Worm (Caenorhabditis elegans): Measurements from ENCODE around the gene Y110A2AL.6.
A peak's percentile ranks its signal among the peaks of the same experiment; 100 is the strongest.

Gene Y110A2AL.6

ce11 chrII:2832539-2832938 lies 8.9 kb downstream of the Y110A2AL.6 start:
- no peak for TF ChIP-seq mdl-1 (tag; optimal IDR thresholded peaks at IDR 0.05)
- TF ChIP-seq hmg-11 (tag; optimal IDR thresholded peaks at IDR 0.05): no peak
- TF ChIP-seq ztf-11 (tag; optimal IDR thresholded peaks at IDR 0.05): no peak

ce11 chrII:2832098-2832497 lies 9.3 kb downstream of the Y110A2AL.6 start:
- TF ChIP-seq egl-5 (tag; optimal IDR thresholded peaks at IDR 0.05) (peak; percentile 25), nhr-237 (tag; optimal IDR thresholded peaks at IDR 0.05) (no peak), nfya-1 (tag; optimal IDR thresholded peaks at IDR 0.05; ENCODE audit: insufficient read depth) (peak; percentile 64), fkh-2 (tag; optimal IDR thresholded peaks at IDR 0.05) (no peak), ama-1 (optimal IDR thresholded peaks at IDR 0.05) (no peak), aly-2 (tag; optimal IDR thresholded peaks at IDR 0.05) (no peak), ceh-9 (tag; optimal IDR thresholded peaks at IDR 0.05) (no peak), fkh-10 (GFP tag; optimal IDR thresholded peaks at IDR 0.05) (no peak), pqm-1 (tag; optimal IDR thresholded peaks at IDR 0.05) (peak; percentile 22), nhr-23 (tag; optimal IDR thresholded peaks at IDR 0.05) (no peak), elt-1 (tag; optimal IDR thresholded peaks at IDR 0.05) (no peak), hmg-11 (tag; optimal IDR thresholded peaks at IDR 0.05) (peak; percentile 25), jun-1 (tag; optimal IDR thresholded peaks at IDR 0.05) (no peak), elt-2 (tag; optimal IDR thresholded peaks at IDR 0.05) (peak; percentile 6), pha-4 (tag; optimal IDR thresholded peaks at IDR 0.05) (peak; percentile 82), snpc-4 (tag; optimal IDR thresholded peaks at IDR 0.05) (no peak), mml-1 (tag; optimal IDR thresholded peaks at IDR 0.05) (no peak)

- TF ChIP-seq fkh-10 (GFP tag; optimal IDR thresholded peaks at IDR 0.05) (no peak), hmg-11 (tag; optimal IDR thresholded peaks at IDR 0.05) (no peak), elt-2 (tag; optimal IDR thresholded peaks at IDR 0.05) (peak; percentile 17)
These were observed 10.3 kb downstream of the Y110A2AL.6 start, which contains the start of gene K12H6.6 for ce11 chrII:2831173-2831572. Gene K12H6.6 (minus strand): TSS chrII:2831233.

- TF ChIP-seq nhr-67 (tag; optimal IDR thresholded peaks at IDR 0.05) (no peak), elt-1 (tag; optimal IDR thresholded peaks at IDR 0.05) (no peak), daf-12 (tag; optimal IDR thresholded peaks at IDR 0.05) (no peak), fkh-2 (tag; optimal IDR thresholded peaks at IDR 0.05) (no peak), R02D3.7 (tag; optimal IDR thresholded peaks at IDR 0.05) (no peak), nhr-25 (tag; optimal IDR thresholded peaks at IDR 0.05) (no peak)
These were observed 11.3 kb downstream of the Y110A2AL.6 start for ce11 chrII:2830144-2830543.

ce11 chrII:2829482-2829881 lies 11.9 kb downstream of the Y110A2AL.6 start:
- TF ChIP-seq zag-1 (tag; optimal IDR thresholded peaks at IDR 0.05) (no peak), skn-1 (tag; optimal IDR thresholded peaks at IDR 0.05) (no peak), lsy-12 (tag; optimal IDR thresholded peaks at IDR 0.05) (no peak), nhr-77 (tag; optimal IDR thresholded peaks at IDR 0.05) (no peak), pha-4 (tag; optimal IDR thresholded peaks at IDR 0.05) (no peak), elt-2 (tag; optimal IDR thresholded peaks at IDR 0.05) (no peak), ztf-11 (tag; optimal IDR thresholded peaks at IDR 0.05) (no peak), nhr-23 (tag; optimal IDR thresholded peaks at IDR 0.05) (no peak), ceh-9 (tag; optimal IDR thresholded peaks at IDR 0.05) (no peak), ceh-16 (tag; optimal IDR thresholded peaks at IDR 0.05) (no peak), nhr-76 (tag; optimal IDR thresholded peaks at IDR 0.05) (no peak), ama-1 (optimal IDR thresholded peaks at IDR 0.05) (no peak), daf-12 (tag; optimal IDR thresholded peaks at IDR 0.05) (no peak), egl-27 (tag; optimal IDR thresholded peaks at IDR 0.05) (no peak), R02D3.7 (tag; optimal IDR thresholded peaks at IDR 0.05) (no peak), elt-1 (tag; optimal IDR thresholded peaks at IDR 0.05) (no peak), lin-39 (tag; optimal IDR thresholded peaks at IDR 0.05) (no peak), tbx-2 (tag; optimal IDR thresholded peaks at IDR 0.05) (no peak), unc-39 (tag; optimal IDR thresholded peaks at IDR 0.05) (no peak)

ce11 chrII:2827859-2828403 lies 13.5 kb downstream of the Y110A2AL.6 start, which contains the start of gene K12H6.8:
Gene K12H6.8 (plus strand): TSS chrII:2827896.
- no peak for TF ChIP-seq fkh-2 (tag; optimal IDR thresholded peaks at IDR 0.05)
- no peak for TF ChIP-seq mml-1 (tag; optimal IDR thresholded peaks at IDR 0.05)
- TF ChIP-seq sea-2 (GFP tag; optimal IDR thresholded peaks at IDR 0.05): no peak
- TF ChIP-seq nfya-1 (tag; optimal IDR thresholded peaks at IDR 0.05; ENCODE audit: insufficient read depth): no peak
- TF ChIP-seq egl-27 (tag; optimal IDR thresholded peaks at IDR 0.05): no peak
- no peak for TF ChIP-seq elt-1 (tag; optimal IDR thresholded peaks at IDR 0.05)
- TF ChIP-seq elt-3 (tag; optimal IDR thresholded peaks at IDR 0.05): no peak
- no peak for TF ChIP-seq fkh-10 (GFP tag; optimal IDR thresholded peaks at IDR 0.05)

Measured in whole organism, L3 larva.